Fruit fly (Drosophila melanogaster) whole organism, prepupa: ENCODE measurements around the gene Rab8.

Experiments
- Blimp-1 ChIP-seq: fragments of 200-800 bp; sonication (Bioruptor generic); optimal IDR thresholded peaks from 3 replicates; lab custom pipeline; 2017; ENCODE audit warnings: missing biosample characterization, missing genetic modification characterization, mild to moderate bottlenecking, moderate library complexity, missing genetic modification reagents
- CG10631 ChIP-seq: fragments of 200-800 bp; sonication (Bioruptor generic); optimal IDR thresholded peaks from 2 replicates; lab custom pipeline; 2016; ENCODE audit warnings: missing biosample characterization, missing genetic modification characterization
- CG10669 ChIP-seq: fragments of 200-800 bp; sonication (Bioruptor generic); optimal IDR thresholded peaks from 3 replicates; lab custom pipeline; 2018; ENCODE audit warnings: missing biosample characterization, mild to moderate bottlenecking, missing genetic modification characterization, moderate library complexity
- CG11294 ChIP-seq: fragments of 200-800 bp; sonication (Bioruptor generic); IDR thresholded peaks from 2 replicates; pipeline ENCODE4 v1.3.6; 2022; ENCODE audit warnings: missing biosample characterization, missing genetic modification characterization
- CG11902 ChIP-seq: fragments of 200-800 bp; sonication (Bioruptor generic); optimal IDR thresholded peaks from 3 replicates; lab custom pipeline; 2016; ENCODE audit warnings: missing biosample characterization, missing genetic modification characterization
- CG15336 ChIP-seq: fragments of 200-800 bp; sonication (Bioruptor generic); IDR thresholded peaks from 2 replicates; pipeline ENCODE4 v1.3.6; 2022; ENCODE audit warnings: missing biosample characterization, missing genetic modification characterization
- CG16779 ChIP-seq: fragments of 200-800 bp; sonication (Bioruptor generic); optimal IDR thresholded peaks from 3 replicates; lab custom pipeline; 2017; ENCODE audit warnings: missing biosample characterization, mild to moderate bottlenecking, missing genetic modification characterization
- CG31627 ChIP-seq: fragments of 200-800 bp; sonication (Bioruptor generic); optimal IDR thresholded peaks from 3 replicates; lab custom pipeline; 2016; ENCODE audit warnings: missing biosample characterization, missing genetic modification characterization
- CG32006 ChIP-seq: fragments of 200-800 bp; sonication (Bioruptor generic); optimal IDR thresholded peaks from 3 replicates; lab custom pipeline; 2017; ENCODE audit warnings: missing biosample characterization, mild to moderate bottlenecking, missing genetic modification characterization
- CG34406 ChIP-seq: fragments of 200-800 bp; sonication (Bioruptor generic); optimal IDR thresholded peaks from 3 replicates; lab custom pipeline; 2016; ENCODE audit warnings: missing biosample characterization, missing genetic modification characterization
- CG3919 ChIP-seq: fragments of 200-800 bp; sonication (Bioruptor generic); optimal IDR thresholded peaks from 3 replicates; lab custom pipeline; 2016; ENCODE audit warnings: missing biosample characterization, missing genetic modification characterization
- CG4318 ChIP-seq: fragments of 200-800 bp; sonication (Bioruptor generic); optimal IDR thresholded peaks from 3 replicates; lab custom pipeline; 2017; ENCODE audit warnings: missing biosample characterization, mild to moderate bottlenecking, missing genetic modification characterization
- CG6163 ChIP-seq: fragments of 200-800 bp; sonication (Bioruptor generic); IDR thresholded peaks from 3 replicates; pipeline ENCODE4 v1.3.6; 2022; ENCODE audit warnings: missing biosample characterization, missing genetic modification characterization
- CG6276 ChIP-seq: fragments of 200-800 bp; sonication (Bioruptor generic); optimal IDR thresholded peaks from 2 replicates; lab custom pipeline; 2017; ENCODE audit warnings: missing biosample characterization, mild to moderate bottlenecking, missing genetic modification characterization
- CG6792 ChIP-seq: fragments of 200-800 bp; sonication (Bioruptor generic); optimal IDR thresholded peaks from 3 replicates; lab custom pipeline; 2016; ENCODE audit warnings: missing biosample characterization, missing genetic modification characterization
- CG8119 ChIP-seq: fragments of 200-800 bp; sonication (Bioruptor generic); IDR thresholded peaks from 3 replicates; pipeline ENCODE4 v1.3.6; 2022; ENCODE audit warnings: missing biosample characterization, missing genetic modification characterization
- CG8632 ChIP-seq: fragments of 200-800 bp; sonication (Bioruptor generic); optimal IDR thresholded peaks from 3 replicates; lab custom pipeline; 2016; ENCODE audit warnings: missing biosample characterization, missing genetic modification characterization
- Eip78C ChIP-seq: fragments of 200-800 bp; sonication (Bioruptor generic); peaks from one replicate; lab custom pipeline; 2016; ENCODE audit warnings: missing biosample characterization, missing genetic modification characterization
- Eip93F ChIP-seq: fragments of 200-800 bp; sonication (Bioruptor generic); optimal IDR thresholded peaks from 2 replicates; lab custom pipeline; 2016; ENCODE audit warnings: missing biosample characterization, mild to moderate bottlenecking, missing genetic modification characterization
- Hr38 ChIP-seq: sonication (Bioruptor generic); optimal IDR thresholded peaks from 2 replicates; lab custom pipeline; 2016; ENCODE audit warnings: missing biosample characterization, missing genetic modification characterization
- Hr39 ChIP-seq: fragments of 200-800 bp; sonication (Bioruptor generic); optimal IDR thresholded peaks from 2 replicates; lab custom pipeline; 2016; ENCODE audit warnings: missing biosample characterization, missing genetic modification characterization
- Hr4 ChIP-seq: fragments of 200-800 bp; sonication (Bioruptor generic); optimal IDR thresholded peaks from 3 replicates; lab custom pipeline; 2016; ENCODE audit warnings: missing biosample characterization, missing genetic modification characterization
- Lpt ChIP-seq: fragments of 200-800 bp; sonication (Bioruptor generic); optimal IDR thresholded peaks from 3 replicates; lab custom pipeline; 2016; ENCODE audit warnings: missing biosample characterization, missing genetic modification characterization
- Met ChIP-seq: fragments of 200-800 bp; sonication (Bioruptor generic); optimal IDR thresholded peaks from 3 replicates; lab custom pipeline; 2016; ENCODE audit warnings: missing biosample characterization, missing genetic modification characterization
- OdsH ChIP-seq: fragments of 200-800 bp; sonication (Bioruptor generic); optimal IDR thresholded peaks from 3 replicates; lab custom pipeline; 2016; ENCODE audit warnings: missing biosample characterization, missing genetic modification characterization
- Smox ChIP-seq: fragments of 200-800 bp; sonication (Bioruptor generic); optimal IDR thresholded peaks from 3 replicates; lab custom pipeline; 2016; ENCODE audit warnings: missing biosample characterization, missing genetic modification characterization
- Sox14 ChIP-seq: fragments of 200-800 bp; sonication (Bioruptor generic); optimal IDR thresholded peaks from 3 replicates; lab custom pipeline; 2016; ENCODE audit warnings: missing biosample characterization, missing genetic modification characterization
- Sox15 ChIP-seq: fragments of 200-800 bp; sonication (Bioruptor generic); optimal IDR thresholded peaks from 3 replicates; lab custom pipeline; 2016; ENCODE audit warnings: missing biosample characterization, missing genetic modification characterization
- achi ChIP-seq: fragments of 200-800 bp; sonication (Bioruptor generic); optimal IDR thresholded peaks from 3 replicates; lab custom pipeline; 2016; ENCODE audit warnings: missing biosample characterization, missing genetic modification characterization
- acj6 ChIP-seq: fragments of 200-800 bp; sonication (Bioruptor generic); optimal IDR thresholded peaks from 3 replicates; lab custom pipeline; 2016; ENCODE audit warnings: missing biosample characterization, missing genetic modification characterization
- cyc ChIP-seq: fragments of 200-800 bp; sonication (Bioruptor generic); optimal IDR thresholded peaks from 3 replicates; lab custom pipeline; 2016; ENCODE audit warnings: missing biosample characterization, missing genetic modification characterization
- dsx ChIP-seq: fragments of 200-800 bp; optimal IDR thresholded peaks from 3 replicates; lab custom pipeline; 2019; ENCODE audit warnings: missing biosample characterization, mild to moderate bottlenecking, missing genetic modification characterization, moderate library complexity; ENCODE audit not compliant: poor library complexity, severe bottlenecking
- eg ChIP-seq: fragments of 200-800 bp; sonication (Bioruptor generic); IDR thresholded peaks from 3 replicates; pipeline ENCODE4 v1.3.6; 2022; ENCODE audit warnings: missing biosample characterization, missing genetic modification characterization
- esn ChIP-seq: fragments of 200-800 bp; sonication (Bioruptor generic); optimal IDR thresholded peaks from 2 replicates; lab custom pipeline; 2016; ENCODE audit warnings: missing biosample characterization, mild to moderate bottlenecking, missing genetic modification characterization, moderate library complexity
- fd85E ChIP-seq: fragments of 200-800 bp; sonication (Bioruptor generic); optimal IDR thresholded peaks from 3 replicates; lab custom pipeline; 2016; ENCODE audit warnings: missing biosample characterization, missing genetic modification characterization
- lz ChIP-seq: fragments of 200-800 bp; sonication (Bioruptor generic); optimal IDR thresholded peaks from 3 replicates; lab custom pipeline; 2016; ENCODE audit warnings: missing biosample characterization, missing genetic modification characterization
- net ChIP-seq: fragments of 200-800 bp; sonication (Bioruptor generic); optimal IDR thresholded peaks from 3 replicates; lab custom pipeline; 2016; ENCODE audit warnings: missing biosample characterization, missing genetic modification characterization
- pdm3 ChIP-seq: fragments of 200-800 bp; sonication (Bioruptor generic); optimal IDR thresholded peaks from 3 replicates; lab custom pipeline; 2016; ENCODE audit warnings: missing biosample characterization, missing genetic modification characterization
- salr ChIP-seq, 2 experiments: fragments of 200-800 bp; sonication (Bioruptor generic); optimal IDR thresholded peaks; 3 replicates each; lab custom pipeline; 2016 to 2018; ENCODE audit warnings: missing biosample characterization in 2 of 2, missing genetic modification characterization in 2 of 2, mild to moderate bottlenecking in 1 of 2
- spab ChIP-seq: fragments of 200-800 bp; sonication (Bioruptor generic); optimal IDR thresholded peaks from 2 replicates; lab custom pipeline; 2017; ENCODE audit warnings: missing biosample characterization, mild to moderate bottlenecking, missing genetic modification characterization, missing genetic modification reagents
- svp ChIP-seq: fragments of 200-800 bp; sonication (Bioruptor generic); peaks from one replicate; lab custom pipeline; 2016; ENCODE audit warnings: missing biosample characterization, missing genetic modification characterization
- topi ChIP-seq: fragments of 200-800 bp; sonication (Bioruptor generic); optimal IDR thresholded peaks from 3 replicates; lab custom pipeline; 2016; ENCODE audit warnings: missing biosample characterization, missing genetic modification characterization
- vri ChIP-seq: fragments of 200-800 bp; sonication (Bioruptor generic); optimal IDR thresholded peaks from 3 replicates; lab custom pipeline; 2016; ENCODE audit warnings: missing biosample characterization, mild to moderate bottlenecking, missing genetic modification characterization

Rab8 gene

dm6 chr3L:19905427-19905826 lies 34.5 kb upstream of the Rab8 start:
- TF ChIP-seq Sox14 (GFP tag; lab: Kevin White, UChicago) = peak; percentile 53
- TF ChIP-seq Blimp-1 (GFP tag; lab: Kevin White, UChicago) = no peak
- TF ChIP-seq CG11294 (GFP tag; lab: Robert Waterston, UW) = 0 out of 2 replicates have a peak, but pooled peaks have one; percentile 32
- TF ChIP-seq CG6163 (GFP tag; lab: Robert Waterston, UW) = peak; percentile 65
- no peak for TF ChIP-seq cyc
- TF ChIP-seq dsx (GFP tag; lab: Kevin White, UChicago) = no peak
- no peak for TF ChIP-seq CG4318 (GFP tag; lab: Kevin White, UChicago)
- no peak for TF ChIP-seq spab (GFP tag; lab: Kevin White, UChicago)
- TF ChIP-seq CG6792 = peak; percentile 17
- TF ChIP-seq fd85E (GFP tag; lab: Kevin White, UChicago) = no peak
- no peak for TF ChIP-seq Eip93F
- peak; percentile 62 for TF ChIP-seq CG8119
- no peak for TF ChIP-seq CG11902 (GFP tag; lab: Kevin White, UChicago)
- TF ChIP-seq Smox (GFP tag; lab: Kevin White, UChicago) = peak; percentile 39
- peak; percentile 34 for TF ChIP-seq CG8632
- TF ChIP-seq CG16779 (tag; lab: Kevin White, UChicago) = no peak
- peak; percentile 70 for TF ChIP-seq Hr4 (GFP tag; lab: Kevin White, UChicago)
- TF ChIP-seq topi (GFP tag; lab: Kevin White, UChicago) = peak; percentile 26
- TF ChIP-seq CG31627 (GFP tag; lab: Kevin White, UChicago) = peak; percentile 53
- no peak for TF ChIP-seq Sox15 (GFP tag; lab: Kevin White, UChicago)
- TF ChIP-seq Met (GFP tag; lab: Kevin White, UChicago) = peak; percentile 59
- TF ChIP-seq CG6276 (GFP tag; lab: Kevin White, UChicago) = peak; percentile 19
- no peak for TF ChIP-seq Hr38 (GFP tag; lab: Kevin White, UChicago)
- TF ChIP-seq lz (GFP tag; lab: Kevin White, UChicago) = peak; percentile 41
- peak; percentile 44 for TF ChIP-seq CG3919 (GFP tag; lab: Kevin White, UChicago)
- TF ChIP-seq CG32006 (GFP tag; lab: Kevin White, UChicago) = peak; percentile 65
- peak; percentile 74 for TF ChIP-seq CG15336 (GFP tag; lab: Robert Waterston, UW)
- peak; percentile 59 for TF ChIP-seq achi (GFP tag; lab: Kevin White, UChicago)
- TF ChIP-seq Eip78C (GFP tag; lab: Kevin White, UChicago) = peak; percentile 86
- peak in 1 of 2 experiments; percentile 55 for TF ChIP-seq salr (GFP tag; optimal IDR thresholded peaks at IDR 0.05; lab: Kevin White, UChicago)
- TF ChIP-seq pdm3 (GFP tag; lab: Kevin White, UChicago) = peak; percentile 51
- no peak for TF ChIP-seq vri (GFP tag; lab: Kevin White, UChicago)
- TF ChIP-seq Lpt (GFP tag; lab: Kevin White, UChicago) = peak; percentile 39
- TF ChIP-seq CG34406 (GFP tag; lab: Kevin White, UChicago) = peak; percentile 34
- TF ChIP-seq CG10669 = peak; percentile 23
- TF ChIP-seq CG10631 (GFP tag; lab: Kevin White, UChicago) = peak; percentile 14
- TF ChIP-seq net (GFP tag; lab: Kevin White, UChicago) = peak; percentile 68
- TF ChIP-seq OdsH = peak; percentile 66
- peak; percentile 45 for TF ChIP-seq esn (GFP tag; lab: Kevin White, UChicago)
- peak; percentile 64 for TF ChIP-seq svp (GFP tag; lab: Kevin White, UChicago)
- peak; percentile 61; the same call in 2 of the 3 replicates for TF ChIP-seq eg
- peak; percentile 38 for TF ChIP-seq Hr39 (GFP tag; lab: Kevin White, UChicago)
- TF ChIP-seq acj6 (GFP tag; lab: Kevin White, UChicago) = peak; percentile 57
